Worm (Caenorhabditis elegans): Measurements from ENCODE around the gene unc-112.

ce11 chrV:14712316-14712715 is 15.9 kb upstream of the unc-112 start, which contains the start of gene R08A2.5:
- no peak for TF ChIP-seq ceh-83 (GFP tag; optimal IDR thresholded peaks at IDR 0.05)
- no peak for TF ChIP-seq nhr-12 (tag; optimal IDR thresholded peaks at IDR 0.05)
- no peak for TF ChIP-seq drap-1 (GFP tag; optimal IDR thresholded peaks at IDR 0.05)
- no peak for TF ChIP-seq unc-62 (GFP tag; optimal IDR thresholded peaks at IDR 0.05)
- TF ChIP-seq elt-3 (tag; optimal IDR thresholded peaks at IDR 0.05), result no peak
- no peak for TF ChIP-seq mab-5 (tag; optimal IDR thresholded peaks at IDR 0.05)
- TF ChIP-seq unc-39 (tag; optimal IDR thresholded peaks at IDR 0.05), result no peak
- no peak for TF ChIP-seq pha-4 (tag; optimal IDR thresholded peaks at IDR 0.05)
- TF ChIP-seq nhr-237 (tag; optimal IDR thresholded peaks at IDR 0.05), result no peak
- TF ChIP-seq ztf-11 (tag; optimal IDR thresholded peaks at IDR 0.05), result no peak
- no peak for TF ChIP-seq nhr-28 (tag; optimal IDR thresholded peaks at IDR 0.05)
- TF ChIP-seq lsy-2 (tag; optimal IDR thresholded peaks at IDR 0.05), result no peak
